Worm (Caenorhabditis elegans) whole organism, L3 larva: ENCODE results near the gene copg-1.

Experiments
- ama-1 ChIP-seq: fragments of 150-350 bp; optimal IDR thresholded peaks from 2 replicates; lab custom pipeline; 2018
- ceh-28 ChIP-seq: fragments of 150-350 bp; optimal IDR thresholded peaks from 2 replicates; lab custom pipeline; 2014; ENCODE audit warnings: missing biosample characterization, missing genetic modification reagents, missing genetic modification characterization
- ceh-82 ChIP-seq: fragments of 150-350 bp; optimal IDR thresholded peaks from 2 replicates; lab custom pipeline; 2014; ENCODE audit warnings: missing biosample characterization, missing genetic modification characterization
- ceh-9 ChIP-seq: sonication (generic microtip); optimal IDR thresholded peaks from 2 replicates; lab custom pipeline; 2018; ENCODE audit warnings: missing biosample characterization, missing genetic modification characterization
- elt-3 ChIP-seq, 3 experiments: fragments of 150-350 bp in 1 of 3; sonication (generic microtip) in 2 of 3; optimal IDR thresholded peaks; 2 replicates in 2 of 3; 4 replicates in 1 of 3; lab custom pipeline; 2014 to 2017; ENCODE audit warnings: missing biosample characterization in 3 of 3, missing genetic modification characterization in 3 of 3
- mdl-1 ChIP-seq: fragments of 150-350 bp; optimal IDR thresholded peaks from 2 replicates; lab custom pipeline; 2014; ENCODE audit warnings: missing biosample characterization, missing genetic modification characterization
- nhr-11 ChIP-seq: fragments of 150-350 bp; optimal IDR thresholded peaks from 2 replicates; lab custom pipeline; 2014; ENCODE audit warnings: missing biosample characterization, missing genetic modification characterization
- pqm-1 ChIP-seq: fragments of 150-350 bp; optimal IDR thresholded peaks from 2 replicates; lab custom pipeline; 2017; ENCODE audit warnings: missing biosample characterization, missing genetic modification characterization, inconsistent platforms
- unc-62 ChIP-seq: fragments of 150-350 bp; sonication (generic microtip); optimal IDR thresholded peaks from 4 replicates; lab custom pipeline; 2014; ENCODE audit warnings: missing biosample characterization, missing genetic modification reagents, missing genetic modification characterization
- ztf-11 ChIP-seq: fragments of 150-350 bp; optimal IDR thresholded peaks from 2 replicates; lab custom pipeline; 2014; ENCODE audit warnings: missing biosample characterization, missing genetic modification characterization

DNA sequence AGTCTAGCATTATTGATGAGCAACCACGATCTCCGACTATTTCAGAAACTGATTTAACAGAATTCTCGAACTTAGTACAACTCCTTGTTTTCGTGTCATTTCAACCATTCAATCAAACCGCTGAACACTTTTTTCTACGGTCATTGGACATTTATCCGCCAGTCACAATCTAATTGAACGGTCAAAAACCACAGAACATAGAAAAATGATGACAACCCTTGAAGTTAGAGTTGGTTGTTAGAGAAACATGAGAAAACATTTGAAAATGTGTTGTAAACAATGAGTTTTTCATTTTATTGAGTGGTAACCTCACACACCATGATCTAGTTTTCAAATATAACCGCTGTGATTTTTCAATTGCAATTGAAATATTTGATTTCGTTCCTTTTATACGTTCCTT is 7.3 kb upstream of the copg-1 start:
- TF ChIP-seq mdl-1 (tag; lab: Kevin White, UChicago) (no peak), ztf-11 (no peak), unc-62 (GFP tag; lab: Kevin White, UChicago) (no peak), ceh-9 (no peak), ama-1 (lab: Kevin White, UChicago) (no peak), ceh-82 (tag; lab: Kevin White, UChicago) (no peak), elt-3 (tag; optimal IDR thresholded peaks at IDR 0.05; lab: Kevin White, UChicago) (no peak), nhr-11 (tag; lab: Kevin White, UChicago) (no peak), pqm-1 (no peak), ceh-28 (no peak)
